Fruit fly (Drosophila melanogaster): Measurements from ENCODE around the gene CG14974.

Gene CG14974

DNA sequence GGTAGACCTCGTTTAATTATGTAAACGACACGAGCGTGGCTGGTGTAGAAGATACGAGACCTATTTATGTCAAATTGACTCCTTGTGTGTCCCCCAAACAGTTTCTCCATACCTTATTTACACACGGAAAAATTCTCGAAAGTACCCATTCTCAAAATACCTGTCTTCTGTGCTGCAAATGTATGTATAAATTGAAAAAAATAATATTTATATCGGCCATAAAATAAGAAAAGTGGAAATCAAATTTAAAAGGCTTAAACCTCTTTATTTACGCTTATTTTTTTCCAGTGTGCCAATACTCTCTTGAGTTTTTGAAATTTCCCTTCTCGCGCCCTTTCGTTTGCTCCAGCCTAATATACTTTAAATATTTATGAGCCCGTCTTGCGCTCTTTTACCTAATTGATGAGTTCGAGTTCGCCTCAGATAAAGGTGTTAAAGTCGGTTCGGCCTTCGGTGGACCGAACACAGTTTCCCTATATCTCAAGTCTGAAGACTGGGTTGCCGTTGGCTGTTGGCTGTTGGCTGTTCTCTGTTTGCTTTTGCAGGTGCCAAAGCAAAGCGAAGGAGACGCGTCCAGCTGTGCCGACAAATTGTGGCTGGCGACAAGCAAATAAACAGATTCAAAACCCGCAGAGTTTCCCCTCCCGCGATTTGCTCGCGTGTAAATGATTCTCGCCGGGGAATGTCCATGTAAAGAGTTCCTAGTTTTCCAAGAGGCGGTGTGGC, 17.9 kb upstream of the CG14974 start (continued):
- no peak for TF ChIP-seq CG4328 (GFP tag; optimal IDR thresholded peaks at IDR 0.05)
- TF ChIP-seq CG4404 (GFP tag; IDR thresholded peaks at IDR 0.05), result peak; percentile 60; the same call in 1 of the 2 replicates
- peak; percentile 83 for TF ChIP-seq CG17359 (tag; optimal IDR thresholded peaks at IDR 0.05)
- TF ChIP-seq CG7786 (GFP tag; optimal IDR thresholded peaks at IDR 0.05), result peak; percentile 37
- TF ChIP-seq Atf3 (GFP tag; optimal IDR thresholded peaks at IDR 0.05), result peak; percentile 62
- peak; percentile 62 for TF ChIP-seq lmd (GFP tag; IDR thresholded peaks at IDR 0.05)
- no peak for TF ChIP-seq CG8478 (optimal IDR thresholded peaks at IDR 0.05)
- TF ChIP-seq Neu2 (GFP tag; optimal IDR thresholded peaks at IDR 0.05; ENCODE audit: borderline replicate concordance), result no peak
- TF ChIP-seq CG8944 (GFP tag; optimal IDR thresholded peaks at IDR 0.05), result peak; percentile 39
- peak; percentile 62 for TF ChIP-seq kni (GFP tag; optimal IDR thresholded peaks at IDR 0.05)
- peak; percentile 71 for TF ChIP-seq pnt (GFP tag; optimal IDR thresholded peaks at IDR 0.05)
- no peak for TF ChIP-seq prd (optimal IDR thresholded peaks at IDR 0.05)
- TF ChIP-seq prd (GFP tag; IDR thresholded peaks at IDR 0.05), result peak; percentile 86
- no peak for TF ChIP-seq lbe (GFP tag; optimal IDR thresholded peaks at IDR 0.05)
- peak; percentile 65 for TF ChIP-seq odd (GFP tag; optimal IDR thresholded peaks at IDR 0.05)
- TF ChIP-seq Side (GFP tag; optimal IDR thresholded peaks at IDR 0.05), result peak; percentile 79
- peak; percentile 82 for TF ChIP-seq CG8924 (tag; optimal IDR thresholded peaks at IDR 0.05)
- peak; percentile 66 for TF ChIP-seq CG4820 (GFP tag; optimal IDR thresholded peaks at IDR 0.05)
- peak; percentile 68 for TF ChIP-seq CG10431 (GFP tag; optimal IDR thresholded peaks at IDR 0.05)
- no peak for TF ChIP-seq Dp (GFP tag; optimal IDR thresholded peaks at IDR 0.05)
- no peak for TF ChIP-seq CG7928 (GFP tag; optimal IDR thresholded peaks at IDR 0.05)
- peak; percentile 57 for TF ChIP-seq Nf-YA (GFP tag; IDR thresholded peaks at IDR 0.05)
- peak; percentile 53 for TF ChIP-seq esg (GFP tag; conservative IDR thresholded peaks at IDR 0.05)
- peak; percentile 65 to 68 for TF ChIP-seq Pdp1 (GFP tag; optimal IDR thresholded peaks at IDR 0.05)
- no peak for TF ChIP-seq Max (GFP tag; optimal IDR thresholded peaks at IDR 0.05)
- no peak for TF ChIP-seq maf-S (GFP tag; optimal IDR thresholded peaks at IDR 0.05)
- peak; percentile 93 for TF ChIP-seq vvl (GFP tag; IDR thresholded peaks at IDR 0.05)
- peak; percentile 85 for TF ChIP-seq zf30C (GFP tag; optimal IDR thresholded peaks at IDR 0.05)
- no peak for TF ChIP-seq CG2116 (GFP tag; optimal IDR thresholded peaks at IDR 0.05)
- no peak for TF ChIP-seq nerfin-2 (GFP tag; IDR thresholded peaks at IDR 0.05; ENCODE audit: partially characterized antibody)
- TF ChIP-seq Adf1 (GFP tag; IDR thresholded peaks at IDR 0.05), result no peak
- TF ChIP-seq CG12942 (GFP tag; optimal IDR thresholded peaks at IDR 0.05), result peak; percentile 40
- TF ChIP-seq CG8359 (GFP tag; optimal IDR thresholded peaks at IDR 0.05; ENCODE audit: borderline replicate concordance), result peak; percentile 55
- peak; percentile 67 for TF ChIP-seq onecut (GFP tag; IDR thresholded peaks at IDR 0.05)
- peak; percentile 78 for TF ChIP-seq grau (tag; optimal IDR thresholded peaks at IDR 0.05)
- TF ChIP-seq Poxn (GFP tag; IDR thresholded peaks at IDR 0.05), result no peak
- 0 out of 2 replicates have a peak, but pooled peaks have one; percentile 21 for TF ChIP-seq al (GFP tag; IDR thresholded peaks at IDR 0.05)
- peak; percentile 61; the same call in 1 of the 2 replicates for TF ChIP-seq ttk (GFP tag; IDR thresholded peaks at IDR 0.05)
- TF ChIP-seq CG11504 (tag; optimal IDR thresholded peaks at IDR 0.05), result peak; percentile 72
- peak; percentile 0 for TF ChIP-seq HLH54F (GFP tag; optimal IDR thresholded peaks at IDR 0.05)
- TF ChIP-seq NFAT (GFP tag; IDR thresholded peaks at IDR 0.05), result no peak
- TF ChIP-seq CG12104 (GFP tag; optimal IDR thresholded peaks at IDR 0.05), result peak; percentile 47
- peak; percentile 88 for TF ChIP-seq az2 (GFP tag; optimal IDR thresholded peaks at IDR 0.05)
- TF ChIP-seq CG16815 (GFP tag; optimal IDR thresholded peaks at IDR 0.05), result peak; percentile 83
- TF ChIP-seq sima (GFP tag; optimal IDR thresholded peaks at IDR 0.05), result peak; percentile 21
- peak; percentile 65 to 80 for TF ChIP-seq dpn (GFP tag; optimal IDR thresholded peaks at IDR 0.05)
- TF ChIP-seq salm (tag; optimal IDR thresholded peaks at IDR 0.05), result peak; percentile 61
- peak; percentile 57 for TF ChIP-seq gcm2 (GFP tag; optimal IDR thresholded peaks at IDR 0.05)
- no peak for TF ChIP-seq MBD-R2 (GFP tag; IDR thresholded peaks at IDR 0.05)
- peak; percentile 39 for TF ChIP-seq jumu (GFP tag; optimal IDR thresholded peaks at IDR 0.05)
- peak; percentile 24; the same call in 1 of the 2 replicates for TF ChIP-seq CG3847 (GFP tag; IDR thresholded peaks at IDR 0.05)

All from whole organism, embryonic.